Worm (Caenorhabditis elegans): ENCODE data around the gene Y67D8B.3.

Y67D8B.3 gene

DNA sequence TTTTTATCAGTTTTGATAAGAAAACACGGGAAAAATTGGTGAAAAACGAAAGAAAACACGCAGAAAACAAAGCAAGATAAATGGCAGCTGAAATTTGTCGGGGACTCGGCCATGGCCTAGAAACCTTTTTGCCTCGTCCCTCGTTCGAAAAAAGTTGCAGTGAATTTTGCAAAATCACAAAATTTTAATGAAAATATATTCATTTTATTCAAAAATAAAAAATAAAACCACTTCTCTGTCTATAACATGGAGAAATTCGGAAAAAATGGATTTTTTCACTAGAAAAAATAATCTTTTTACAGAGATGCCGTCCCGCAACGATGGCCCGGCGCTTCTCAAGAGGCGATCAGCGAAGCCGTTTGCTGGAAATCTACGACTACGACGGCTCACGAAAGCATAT, 20.1 kb upstream of the Y67D8B.3 start, which contains the start of gene Y67D8A.2:
Gene Y67D8A.2, plus strand, starts transcription at position 301 of the 400 bp plus-strand sequence.
- TF ChIP-seq aha-1 (tag) (no peak), php-3 (GFP tag; IDR thresholded peaks at IDR 0.05) (no peak), ztf-7 (tag; optimal IDR thresholded peaks at IDR 0.05) (no peak), nhr-77 (tag; optimal IDR thresholded peaks at IDR 0.05) (no peak), daf-16 (GFP tag; optimal IDR thresholded peaks at IDR 0.05) (no peak), daf-16 (tag; optimal IDR thresholded peaks at IDR 0.05) (no peak), nhr-11 (tag; optimal IDR thresholded peaks at IDR 0.05) (no peak), ceh-28 (tag; optimal IDR thresholded peaks at IDR 0.05) (no peak), lim-7 (GFP tag; IDR thresholded peaks at IDR 0.05) (no peak), F26F4.8 (GFP tag; conservative IDR thresholded peaks at IDR 0.05) (no peak), nhr-6 (tag; optimal IDR thresholded peaks at IDR 0.05) (no peak), nhr-102 (tag; optimal IDR thresholded peaks at IDR 0.05) (no peak)

DNA sequence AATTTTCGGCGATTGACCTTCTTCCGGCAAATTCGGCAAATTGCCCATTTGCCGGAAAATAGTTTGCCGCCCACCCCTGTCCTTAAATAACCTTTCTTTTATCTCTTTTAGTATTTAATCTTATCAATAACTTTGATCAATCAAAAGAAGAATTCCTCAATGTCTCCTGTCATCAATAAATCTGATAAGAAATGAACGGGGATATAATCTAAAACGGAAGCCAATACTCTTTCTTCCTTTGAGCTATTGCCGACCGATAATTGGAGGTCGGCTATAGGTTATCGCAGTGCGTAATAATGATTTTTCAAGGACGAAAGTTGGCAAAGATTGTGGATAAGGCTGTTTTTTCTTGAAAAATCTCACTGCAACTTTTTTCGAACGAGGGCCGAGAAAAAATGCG, 19.1 kb upstream of the Y67D8B.3 start:
- TF ChIP-seq D1046.2 (GFP tag; IDR thresholded peaks at IDR 0.05) (no peak), skn-1 (tag; optimal IDR thresholded peaks at IDR 0.05) (no peak), fkh-10 (GFP tag; optimal IDR thresholded peaks at IDR 0.05) (no peak), dpl-1 (GFP tag; optimal IDR thresholded peaks at IDR 0.05) (no peak), nhr-10 (tag; optimal IDR thresholded peaks at IDR 0.05) (no peak), daf-12 (tag; optimal IDR thresholded peaks at IDR 0.05) (no peak), mep-1 (tag; optimal IDR thresholded peaks at IDR 0.05) (no peak), F44E2.7 (GFP tag; IDR thresholded peaks at IDR 0.05) (no peak), nhr-11 (tag; optimal IDR thresholded peaks at IDR 0.05) (no peak), zip-2 (tag; optimal IDR thresholded peaks at IDR 0.05) (no peak), aly-2 (tag; optimal IDR thresholded peaks at IDR 0.05) (no peak), nhr-41 (GFP tag; IDR thresholded peaks at IDR 0.05) (no peak), lin-15B (tag; optimal IDR thresholded peaks at IDR 0.05) (no peak), F37D6.2 (tag; optimal IDR thresholded peaks at IDR 0.05) (no peak)

DNA sequence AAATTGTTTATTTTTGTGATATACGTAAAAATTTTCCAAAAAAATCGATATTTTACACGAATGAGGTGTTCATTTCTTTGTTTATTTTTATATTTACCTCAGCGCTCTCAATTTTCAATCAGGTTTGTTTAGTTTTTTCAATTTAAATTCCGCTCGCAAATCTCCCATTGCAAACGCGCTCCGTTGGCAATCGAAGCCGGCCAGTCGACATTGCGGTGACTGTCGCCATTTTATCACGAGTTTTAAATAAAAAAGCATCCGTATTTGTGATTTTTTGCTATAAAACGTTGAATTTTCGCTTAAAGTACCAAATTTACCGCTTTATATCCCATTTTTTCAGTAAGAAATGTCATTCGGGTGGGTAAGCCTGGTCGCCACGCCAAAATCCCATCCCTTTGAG, 11.4 kb upstream of the Y67D8B.3 start, which contains the start of gene slmp-1:
Gene slmp-1, plus strand, starts transcription at position 335 of the 400 bp plus-strand sequence.
- TF ChIP-seq dve-1 (tag; optimal IDR thresholded peaks at IDR 0.05; ENCODE audit: insufficient read depth) = peak; percentile 67
- no peak for TF ChIP-seq fkh-10 (GFP tag; optimal IDR thresholded peaks at IDR 0.05)
- peak; percentile 81 for TF ChIP-seq mes-2 (tag; optimal IDR thresholded peaks at IDR 0.05; ENCODE audit: poor library complexity, severe bottlenecking)
- no peak for TF ChIP-seq Y5F2A.4 (GFP tag; optimal IDR thresholded peaks at IDR 0.05)
- TF ChIP-seq nhr-28 (tag; optimal IDR thresholded peaks at IDR 0.05) = peak; percentile 43
- TF ChIP-seq lin-1 (GFP tag; IDR thresholded peaks at IDR 0.05) = no peak
- TF ChIP-seq zag-1 (tag; optimal IDR thresholded peaks at IDR 0.05) = no peak
- peak; percentile 13 for TF ChIP-seq nhr-77 (tag; optimal IDR thresholded peaks at IDR 0.05)
- peak; percentile 92 for TF ChIP-seq lin-38 (GFP tag; IDR thresholded peaks at IDR 0.05)
- no peak for TF ChIP-seq daf-16 (GFP tag; optimal IDR thresholded peaks at IDR 0.05)
- no peak for TF ChIP-seq daf-16 (tag; optimal IDR thresholded peaks at IDR 0.05)
- TF ChIP-seq F10B5.3 (tag; optimal IDR thresholded peaks at IDR 0.05) = no peak
- TF ChIP-seq nhr-6 (tag; optimal IDR thresholded peaks at IDR 0.05) = peak; percentile 13
- TF ChIP-seq F37D6.2 (tag; optimal IDR thresholded peaks at IDR 0.05) = no peak
- TF ChIP-seq ztf-11 (tag; optimal IDR thresholded peaks at IDR 0.05) = no peak
- TF ChIP-seq mxl-3 (GFP tag; optimal IDR thresholded peaks at IDR 0.05) = no peak
- peak; percentile 93 for TF ChIP-seq hlh-30 (tag; optimal IDR thresholded peaks at IDR 0.05; ENCODE audit: insufficient read depth)
- peak; percentile 26 for TF ChIP-seq rbr-2 (tag; optimal IDR thresholded peaks at IDR 0.05)
- peak; percentile 51 for TF ChIP-seq hlh-11 (tag; optimal IDR thresholded peaks at IDR 0.05)
- TF ChIP-seq dmd-6 (GFP tag; IDR thresholded peaks at IDR 0.05) = no peak
- no peak for TF ChIP-seq R02D3.7 (tag; optimal IDR thresholded peaks at IDR 0.05)
- TF ChIP-seq unc-62 (GFP tag; optimal IDR thresholded peaks at IDR 0.05 in 1 of 2) = no peak
- no peak for TF ChIP-seq unc-62 (tag; optimal IDR thresholded peaks at IDR 0.05)
- TF ChIP-seq Y48G9A.11 (GFP tag; IDR thresholded peaks at IDR 0.05) = no peak
- TF ChIP-seq hif-1 (tag; optimal IDR thresholded peaks at IDR 0.05) = peak in 1 of 2 experiments; percentile 24
- peak; percentile 88 for TF ChIP-seq dpl-1 (GFP tag; optimal IDR thresholded peaks at IDR 0.05)
- peak in 1 of 2 experiments; percentile 78 for TF ChIP-seq lsy-2 (tag; optimal IDR thresholded peaks at IDR 0.05)
